Worm (Caenorhabditis elegans): ENCODE data around the gene thoc-2.

The thoc-2 gene

ce11 chrIII:6368524-6368923 lies 682 bp downstream of the thoc-2 start:
- TF ChIP-seq ztf-18 (tag; optimal IDR thresholded peaks at IDR 0.05), result no peak
- TF ChIP-seq snpc-1.3 (tag; optimal IDR thresholded peaks at IDR 0.05; ENCODE audit: insufficient read depth), result no peak
- no peak for TF ChIP-seq lir-1 (GFP tag; conservative IDR thresholded peaks at IDR 0.05)
- TF ChIP-seq hrde-1 (tag; optimal IDR thresholded peaks at IDR 0.05; ENCODE audit: borderline replicate concordance), result no peak
- TF ChIP-seq Y95B8A.8 (GFP tag; IDR thresholded peaks at IDR 0.05), result no peak

- TF ChIP-seq xnd-1 (tag; optimal IDR thresholded peaks at IDR 0.05) (peak; percentile 29), snpc-1.1 (tag; optimal IDR thresholded peaks at IDR 0.05; ENCODE audit: insufficient read depth) (peak; percentile 67), Y95B8A.8 (GFP tag; IDR thresholded peaks at IDR 0.05) (peak; percentile 56; the same call in 1 of the 2 replicates), cebp-2 (GFP tag; IDR thresholded peaks at IDR 0.05) (no peak), F23B12.7 (tag; optimal IDR thresholded peaks at IDR 0.05; ENCODE audit: insufficient read depth) (peak; percentile 62), ekl-4 (GFP tag; IDR thresholded peaks at IDR 0.05) (peak; percentile 85), F55B11.4 (tag; optimal IDR thresholded peaks at IDR 0.05; ENCODE audit: borderline replicate concordance, insufficient read depth) (no peak), let-607 (tag; optimal IDR thresholded peaks at IDR 0.05) (peak in 1 of 2 experiments; percentile 39), nhr-90 (tag; optimal IDR thresholded peaks at IDR 0.05) (peak; percentile 46), unc-130 (GFP tag; optimal IDR thresholded peaks at IDR 0.05) (peak; percentile 82), athp-1 (tag; optimal IDR thresholded peaks at IDR 0.05) (peak; percentile 76), K11D2.4 (GFP tag; IDR thresholded peaks at IDR 0.05) (0 out of 2 replicates have a peak, but pooled peaks have one; percentile 36), attf-5 (GFP tag; optimal IDR thresholded peaks at IDR 0.05) (peak; percentile 20), cebp-1 (GFP tag; IDR thresholded peaks at IDR 0.05) (no peak), cebp-1 (tag; optimal IDR thresholded peaks at IDR 0.05) (peak; percentile 65), F57A8.1 (GFP tag; optimal IDR thresholded peaks at IDR 0.05) (peak; percentile 82), Y53F4B.3 (GFP tag; IDR thresholded peaks at IDR 0.05) (no peak), lin-26 (GFP tag; IDR thresholded peaks at IDR 0.05) (peak; percentile 80), dpff-1 (tag; optimal IDR thresholded peaks at IDR 0.05) (no peak), nfyb-1 (GFP tag; IDR thresholded peaks at IDR 0.05) (peak; percentile 86), Y67H2A.10 (GFP tag; conservative IDR thresholded peaks at IDR 0.05) (no peak), mcd-1 (GFP tag; IDR thresholded peaks at IDR 0.05) (peak; percentile 45), Y56A3A.18 (GFP tag; IDR thresholded peaks at IDR 0.05) (peak; percentile 91), ztf-18 (tag; optimal IDR thresholded peaks at IDR 0.05) (peak; percentile 35), T26A5.8 (tag; optimal IDR thresholded peaks at IDR 0.05) (peak; percentile 57), madf-3 (GFP tag; IDR thresholded peaks at IDR 0.05) (peak; percentile 63), nhr-120 (GFP tag; IDR thresholded peaks at IDR 0.05) (0 out of 2 replicates have a peak, but pooled peaks have one; percentile 51), lin-54 (GFP tag; optimal IDR thresholded peaks at IDR 0.05) (peak; percentile 73), hrde-1 (tag; optimal IDR thresholded peaks at IDR 0.05; ENCODE audit: borderline replicate concordance) (peak; percentile 98), ceh-79 (tag; optimal IDR thresholded peaks at IDR 0.05) (peak; percentile 36), hmg-1.2 (GFP tag; IDR thresholded peaks at IDR 0.05) (peak; percentile 48), D2030.7 (GFP tag; IDR thresholded peaks at IDR 0.05) (peak; percentile 58), F49E8.2 (tag; optimal IDR thresholded peaks at IDR 0.05; ENCODE audit: insufficient read depth) (peak; percentile 97), rec-8 (tag; optimal IDR thresholded peaks at IDR 0.05) (peak in 1 of 2 experiments; percentile 47), zim-3 (tag; optimal IDR thresholded peaks at IDR 0.05) (peak; percentile 29), sptf-2 (GFP tag; optimal IDR thresholded peaks at IDR 0.05) (peak; percentile 49), let-526 (GFP tag; IDR thresholded peaks at IDR 0.05) (no peak), Y79H2A.3 (GFP tag; conservative IDR thresholded peaks at IDR 0.05) (peak; percentile 69; the same call in 1 of the 2 replicates), hsf-1 (GFP tag; IDR thresholded peaks at IDR 0.05) (peak; percentile 73), aptf-2 (GFP tag; conservative IDR thresholded peaks at IDR 0.05) (no peak), F33H1.4 (GFP tag; IDR thresholded peaks at IDR 0.05) (peak; percentile 38)
Observed at ce11 chrIII:6373850-6374474, 6.1 kb downstream of the thoc-2 start.

All from whole organism, young adult.